Fruit fly (Drosophila melanogaster) whole organism, embryonic: ENCODE measurements around the gene CG16710.

Experiments used
- Bdp1 ChIP-seq: fragments of 200-800 bp; sonication (Bioruptor generic); optimal IDR thresholded peaks from 3 replicates; lab custom pipeline; 2016; ENCODE audit warnings: missing biosample characterization, missing genetic modification characterization
- CG12769 ChIP-seq: fragments of 200-800 bp; sonication (Bioruptor generic); optimal IDR thresholded peaks from 2 replicates; lab custom pipeline; 2019; ENCODE audit warnings: missing biosample characterization, mild to moderate bottlenecking, missing genetic modification characterization, moderate library complexity
- CG14965 ChIP-seq: fragments of 200-800 bp; sonication (Bioruptor generic); optimal IDR thresholded peaks from 2 replicates; lab custom pipeline; 2016; ENCODE audit warnings: missing biosample characterization, missing genetic modification characterization, borderline replicate concordance
- CG15011 ChIP-seq: fragments of 200-800 bp; sonication (Bioruptor generic); optimal IDR thresholded peaks from 3 replicates; lab custom pipeline; 2018; ENCODE audit warnings: missing biosample characterization, mild to moderate bottlenecking, missing genetic modification characterization
- CG16863 ChIP-seq: fragments of 200-800 bp; sonication (Bioruptor generic); optimal IDR thresholded peaks from 3 replicates; lab custom pipeline; 2016; ENCODE audit warnings: missing biosample characterization, missing genetic modification characterization
- CG17359 ChIP-seq: fragments of 200-800 bp; sonication (Bioruptor generic); optimal IDR thresholded peaks from 3 replicates; lab custom pipeline; 2018; ENCODE audit warnings: missing biosample characterization, mild to moderate bottlenecking, missing genetic modification characterization, moderate library complexity
- CG17568 ChIP-seq: fragments of 200-800 bp; sonication (Bioruptor generic); optimal IDR thresholded peaks from 2 replicates; lab custom pipeline; 2018; ENCODE audit warnings: missing biosample characterization, mild to moderate bottlenecking, missing genetic modification characterization, moderate library complexity
- CG31224 ChIP-seq: fragments of 200-800 bp; sonication (Bioruptor generic); IDR thresholded peaks from 2 replicates; pipeline ENCODE4 v1.3.6; 2022; ENCODE audit warnings: missing biosample characterization, missing genetic modification characterization
- CG31388 ChIP-seq: fragments of 200-800 bp; sonication (Bioruptor generic); optimal IDR thresholded peaks from 2 replicates; lab custom pipeline; 2016; ENCODE audit warnings: missing biosample characterization, missing genetic modification characterization
- CG3407 ChIP-seq: fragments of 200-800 bp; sonication (Bioruptor generic); optimal IDR thresholded peaks from 2 replicates; lab custom pipeline; 2018; ENCODE audit warnings: missing biosample characterization, mild to moderate bottlenecking, missing genetic modification characterization
- CG3838 ChIP-seq: fragments of 200-800 bp; sonication (Bioruptor generic); optimal IDR thresholded peaks from 3 replicates; lab custom pipeline; 2016; ENCODE audit warnings: missing biosample characterization, missing genetic modification characterization
- CG5953 ChIP-seq: fragments of 200-800 bp; sonication (Bioruptor generic); IDR thresholded peaks from 2 replicates; pipeline ENCODE4 v1.3.6; 2022; ENCODE audit warnings: missing biosample characterization, missing genetic modification characterization
- CG7271 ChIP-seq: fragments of 200-800 bp; sonication (Bioruptor generic); optimal IDR thresholded peaks from 2 replicates; lab custom pipeline; 2018; ENCODE audit warnings: missing biosample characterization, mild to moderate bottlenecking, missing genetic modification characterization, moderate library complexity
- CG9215 ChIP-seq: fragments of 200-800 bp; sonication (Bioruptor generic); IDR thresholded peaks from 2 replicates; pipeline ENCODE4 v1.3.6; 2022; ENCODE audit warnings: missing biosample characterization, missing genetic modification characterization
- CG9817 ChIP-seq: fragments of 200-800 bp; sonication (Bioruptor generic); optimal IDR thresholded peaks from 2 replicates; lab custom pipeline; 2018; ENCODE audit warnings: missing biosample characterization, mild to moderate bottlenecking, missing genetic modification characterization, moderate library complexity
- CTCF ChIP-seq: fragments of 200-800 bp; sonication (Bioruptor generic); optimal IDR thresholded peaks from 2 replicates; lab custom pipeline; 2017; ENCODE audit warnings: missing biosample characterization, mild to moderate bottlenecking, missing genetic modification characterization, moderate library complexity
- H15 ChIP-seq: fragments of 200-800 bp; sonication (Bioruptor generic); IDR thresholded peaks from 3 replicates; pipeline ENCODE4 v1.3.6; 2022; ENCODE audit warnings: missing biosample characterization, missing genetic modification characterization
- Kr ChIP-seq: fragments of 200-800 bp; sonication (Bioruptor generic); optimal IDR thresholded peaks from 2 replicates; lab custom pipeline; 2017; ENCODE audit warnings: missing biosample characterization, mild to moderate bottlenecking, missing genetic modification characterization
- Mrtf ChIP-seq: fragments of 200-800 bp; sonication (Bioruptor generic); IDR thresholded peaks from 3 replicates; pipeline ENCODE4 v1.3.6; 2022; ENCODE audit warnings: missing biosample characterization, missing genetic modification characterization
- NFAT ChIP-seq: fragments of 200-800 bp; sonication (Bioruptor generic); IDR thresholded peaks from 2 replicates; pipeline ENCODE4 v1.3.6; 2022; ENCODE audit warnings: missing biosample characterization, missing genetic modification characterization
- Optix ChIP-seq: fragments of 200-800 bp; sonication (Bioruptor generic); IDR thresholded peaks from 3 replicates; pipeline ENCODE4 v1.3.6; 2022; ENCODE audit warnings: missing biosample characterization, missing genetic modification characterization
- Rfx ChIP-seq: fragments of 200-800 bp; sonication (Bioruptor generic); IDR thresholded peaks from 2 replicates; pipeline ENCODE4 v1.3.6; 2022; ENCODE audit warnings: missing biosample characterization, missing genetic modification characterization
- Scr ChIP-seq: fragments of 200-800 bp; sonication (Bioruptor generic); IDR thresholded peaks from 2 replicates; pipeline ENCODE4 v1.3.6; 2022; ENCODE audit warnings: missing biosample characterization, missing genetic modification characterization; ENCODE audit not compliant: partially characterized antibody
- Sox100B ChIP-seq: fragments of 200-800 bp; sonication (Bioruptor generic); optimal IDR thresholded peaks from 3 replicates; lab custom pipeline; 2018; ENCODE audit warnings: missing biosample characterization, mild to moderate bottlenecking, missing genetic modification characterization
- Tbp ChIP-seq: fragments of >200 bp; optimal IDR thresholded peaks from 2 replicates; lab custom pipeline; 2018; ENCODE audit warnings: missing biosample characterization, missing genetic modification characterization
- Vsx1 ChIP-seq: fragments of 200-800 bp; sonication (Bioruptor generic); optimal IDR thresholded peaks from 2 replicates; lab custom pipeline; 2017; ENCODE audit warnings: missing biosample characterization, mild to moderate bottlenecking, missing genetic modification characterization, missing genetic modification reagents
- ab ChIP-seq: fragments of 200-800 bp; sonication (Bioruptor generic); optimal IDR thresholded peaks from 2 replicates; lab custom pipeline; 2016; ENCODE audit warnings: missing biosample characterization, missing genetic modification characterization
- amos ChIP-seq: fragments of 200-800 bp; sonication (Bioruptor generic); IDR thresholded peaks from 2 replicates; pipeline ENCODE4 v1.3.6; 2022; ENCODE audit warnings: missing biosample characterization, missing genetic modification characterization; ENCODE audit not compliant: partially characterized antibody
- ara ChIP-seq: fragments of 200-800 bp; sonication (Bioruptor generic); IDR thresholded peaks from 2 replicates; pipeline ENCODE4 v1.3.6; 2022; ENCODE audit warnings: missing biosample characterization, missing genetic modification characterization
- az2 ChIP-seq: fragments of 200-800 bp; sonication (Bioruptor generic); optimal IDR thresholded peaks from 3 replicates; lab custom pipeline; 2016; ENCODE audit warnings: missing biosample characterization, missing genetic modification characterization
- bcd ChIP-seq: fragments of 200-800 bp; sonication (Bioruptor generic); optimal IDR thresholded peaks from 2 replicates; lab custom pipeline; 2017; ENCODE audit warnings: missing biosample characterization, mild to moderate bottlenecking, missing genetic modification characterization
- chm ChIP-seq: fragments of 200-800 bp; sonication (Bioruptor generic); IDR thresholded peaks from 2 replicates; pipeline ENCODE4 v1.3.6; 2022; ENCODE audit warnings: missing biosample characterization, missing genetic modification characterization
- crp ChIP-seq, 2 experiments: fragments of 200-800 bp; sonication (Bioruptor generic); optimal IDR thresholded peaks; 2 replicates in 1 of 2; 3 replicates in 1 of 2; lab custom pipeline; 2017; ENCODE audit warnings: missing biosample characterization in 2 of 2, missing genetic modification characterization in 2 of 2, mild to moderate bottlenecking in 1 of 2, moderate library complexity in 1 of 2
- dan ChIP-seq: fragments of 200-800 bp; sonication (Bioruptor generic); IDR thresholded peaks from 2 replicates; pipeline ENCODE4 v1.3.6; 2022; ENCODE audit warnings: missing biosample characterization, missing genetic modification characterization
- dmrt11E ChIP-seq: fragments of 200-800 bp; sonication (Bioruptor generic); optimal IDR thresholded peaks from 3 replicates; lab custom pipeline; 2018; ENCODE audit warnings: missing biosample characterization, mild to moderate bottlenecking, missing genetic modification characterization, moderate library complexity
- fd3F ChIP-seq: fragments of 200-800 bp; sonication (Bioruptor generic); optimal IDR thresholded peaks from 2 replicates; lab custom pipeline; 2018; ENCODE audit warnings: missing biosample characterization, mild to moderate bottlenecking, missing genetic modification characterization, moderate library complexity
- lbe ChIP-seq: fragments of 200-800 bp; sonication (Bioruptor generic); optimal IDR thresholded peaks from 2 replicates; lab custom pipeline; 2016; ENCODE audit warnings: missing biosample characterization, mild to moderate bottlenecking, missing genetic modification characterization
- onecut ChIP-seq: fragments of 200-800 bp; sonication (Bioruptor generic); IDR thresholded peaks from 2 replicates; pipeline ENCODE4 v1.3.6; 2022; ENCODE audit warnings: missing biosample characterization, missing genetic modification characterization
- peb ChIP-seq: fragments of 200-800 bp; sonication (Bioruptor generic); IDR thresholded peaks from 2 replicates; pipeline ENCODE4 v1.3.6; 2022; ENCODE audit warnings: missing biosample characterization, missing genetic modification characterization
- pum ChIP-seq: fragments of 200-800 bp; sonication (Bioruptor generic); optimal IDR thresholded peaks from 2 replicates; lab custom pipeline; 2016; ENCODE audit warnings: missing biosample characterization, missing genetic modification characterization
- rib ChIP-seq: fragments of 200-800 bp; sonication (Bioruptor generic); IDR thresholded peaks from 2 replicates; pipeline ENCODE4 v1.3.6; 2022; ENCODE audit warnings: missing biosample characterization, missing genetic modification characterization
- run ChIP-seq: fragments of 200-800 bp; sonication (Bioruptor generic); optimal IDR thresholded peaks from 3 replicates; lab custom pipeline; 2018; ENCODE audit warnings: missing biosample characterization, mild to moderate bottlenecking, missing genetic modification characterization
- scrt ChIP-seq: fragments of 200-800 bp; sonication (Bioruptor generic); optimal IDR thresholded peaks from 2 replicates; lab custom pipeline; 2018; ENCODE audit warnings: missing biosample characterization, mild to moderate bottlenecking, missing genetic modification characterization, moderate library complexity
- seq ChIP-seq: fragments of 200-800 bp; sonication (Bioruptor generic); IDR thresholded peaks from 2 replicates; pipeline ENCODE4 v1.3.6; 2022; ENCODE audit warnings: missing biosample characterization, missing genetic modification characterization
- stc ChIP-seq: fragments of 200-800 bp; sonication (Bioruptor generic); IDR thresholded peaks from 2 replicates; pipeline ENCODE4 v1.3.6; 2022; ENCODE audit warnings: missing biosample characterization, missing genetic modification characterization
- sug ChIP-seq: fragments of 200-800 bp; optimal IDR thresholded peaks from 2 replicates; lab custom pipeline; 2019; ENCODE audit warnings: missing biosample characterization, mild to moderate bottlenecking, missing genetic modification characterization, moderate library complexity
- tgo ChIP-seq: fragments of 200-800 bp; sonication (Bioruptor generic); IDR thresholded peaks from 3 replicates; pipeline ENCODE4 v1.3.6; 2022; ENCODE audit warnings: missing biosample characterization, missing genetic modification characterization
- tna ChIP-seq: fragments of 200-800 bp; sonication (Bioruptor generic); IDR thresholded peaks from 2 replicates; pipeline ENCODE4 v1.3.6; 2022; ENCODE audit warnings: missing biosample characterization, missing genetic modification characterization; ENCODE audit not compliant: partially characterized antibody
- trem ChIP-seq: fragments of 200-800 bp; optimal IDR thresholded peaks from 3 replicates; lab custom pipeline; 2019; ENCODE audit warnings: missing biosample characterization, mild to moderate bottlenecking, missing genetic modification characterization, moderate library complexity
- unc-4 ChIP-seq: fragments of 200-800 bp; sonication (Bioruptor generic); IDR thresholded peaks from 2 replicates; pipeline ENCODE4 v1.3.6; 2022; ENCODE audit warnings: missing biosample characterization, missing genetic modification characterization; ENCODE audit not compliant: partially characterized antibody
- yki ChIP-seq: fragments of >200 bp; optimal IDR thresholded peaks from 3 replicates; lab custom pipeline; 2018

CG16710 gene

DNA sequence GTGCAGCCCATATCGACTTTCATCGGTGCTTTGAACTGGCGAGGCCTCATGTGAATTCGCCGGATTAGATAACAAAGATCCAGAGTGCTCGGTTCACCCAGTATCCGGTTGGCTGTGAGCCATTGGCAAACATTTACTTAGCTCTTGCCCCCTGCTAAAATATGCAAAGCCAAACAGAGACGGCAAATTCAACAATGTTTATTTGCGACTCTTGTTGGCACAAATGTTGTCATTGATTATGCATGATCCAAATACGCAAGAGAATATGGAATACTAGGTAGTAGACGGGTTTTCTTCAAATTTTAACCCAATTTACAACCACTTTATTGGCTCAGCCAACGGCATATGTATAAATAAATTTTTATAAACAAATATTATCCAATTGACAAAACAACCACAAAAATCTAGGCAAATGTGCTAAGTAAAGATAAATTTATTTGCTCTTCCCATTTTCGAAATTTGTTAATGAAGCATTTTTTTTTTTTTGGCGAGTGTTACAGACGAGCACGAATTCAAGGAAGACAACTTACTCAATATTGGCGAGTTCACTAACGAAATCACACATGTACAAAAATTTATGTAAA, 29.7 kb upstream of the CG16710 start (continued):
- TF ChIP-seq run (tag; lab: Kevin White, UChicago) (peak; percentile 16), CG17568 (GFP tag; lab: Kevin White, UChicago) (peak; percentile 65), bcd (peak; percentile 72), tgo (no peak), CG12769 (tag; lab: Kevin White, UChicago) (peak; percentile 90), Bdp1 (GFP tag; lab: Kevin White, UChicago) (peak; percentile 54), H15 (GFP tag; lab: Robert Waterston, UW) (no peak), CG3407 (GFP tag; lab: Kevin White, UChicago) (no peak), CG9215 (GFP tag; lab: Robert Waterston, UW) (no peak), Sox100B (GFP tag; lab: Kevin White, UChicago) (peak; percentile 20), ara (GFP tag; lab: Robert Waterston, UW) (no peak), CG15011 (GFP tag; lab: Kevin White, UChicago) (peak; percentile 62), Kr (GFP tag; lab: Kevin White, UChicago) (no peak), chm (no peak), CG17359 (tag; lab: Kevin White, UChicago) (peak; percentile 25), az2 (no peak), trem (no peak), scrt (GFP tag; lab: Kevin White, UChicago) (peak; percentile 60), unc-4 (GFP tag; lab: Robert Waterston, UW) (no peak), CG5953 (no peak), pum (no peak), fd3F (GFP tag; lab: Kevin White, UChicago) (peak; percentile 91), tna (no peak), CG3838 (GFP tag; lab: Kevin White, UChicago) (peak; percentile 22), crp (GFP tag; optimal IDR thresholded peaks at IDR 0.05; lab: Kevin White, UChicago) (no peak), dan (GFP tag; lab: Robert Waterston, UW) (no peak), CG9817 (tag; lab: Kevin White, UChicago) (peak; percentile 67), Rfx (GFP tag; lab: Robert Waterston, UW) (peak; percentile 82), dmrt11E (no peak), peb (GFP tag; lab: Robert Waterston, UW) (no peak), onecut (GFP tag; lab: Robert Waterston, UW) (peak; percentile 7; the same call in 1 of the 2 replicates), Vsx1 (GFP tag; lab: Kevin White, UChicago) (peak; percentile 82), seq (peak; percentile 84), CG31388 (GFP tag; lab: Kevin White, UChicago) (no peak), Scr (no peak), sug (tag; lab: Kevin White, UChicago) (peak; percentile 51), lbe (GFP tag; lab: Kevin White, UChicago) (peak; percentile 71), Optix (GFP tag; lab: Robert Waterston, UW) (no peak), Mrtf (peak; percentile 49; the same call in 1 of the 3 replicates), CG31224 (GFP tag; lab: Robert Waterston, UW) (peak; percentile 41; the same call in 1 of the 2 replicates), ab (no peak), CG14965 (peak; percentile 26), CG7271 (tag; lab: Kevin White, UChicago) (no peak), stc (GFP tag; lab: Robert Waterston, UW) (peak; percentile 50; the same call in 1 of the 2 replicates), CTCF (no peak), CG16863 (peak; percentile 12), rib (GFP tag; lab: Robert Waterston, UW) (peak; percentile 81), Tbp (GFP tag; lab: Kevin White, UChicago) (no peak), NFAT (GFP tag; lab: Robert Waterston, UW) (peak; percentile 37; the same call in 1 of the 2 replicates), yki (no peak), amos (no peak)
